Worm (Caenorhabditis elegans) whole organism, late embryonic: ENCODE results near the gene F56D5.9.

ENCODE experiments used
- ets-4 ChIP-seq: sonication (generic microtip); optimal IDR thresholded peaks from 2 replicates; lab custom pipeline; 2016; ENCODE audit warnings: missing genetic modification characterization, missing compliant biosample characterization
- fkh-10 ChIP-seq: fragments of 150-350 bp; optimal IDR thresholded peaks from 2 replicates; lab custom pipeline; 2014; ENCODE audit warnings: missing biosample characterization, missing genetic modification reagents, missing genetic modification characterization
- nfya-1 ChIP-seq: sonication (generic microtip); optimal IDR thresholded peaks from 2 replicates; lab custom pipeline; 2017; ENCODE audit warnings: missing genetic modification characterization, mild to moderate bottlenecking, missing compliant biosample characterization, antibody characterized with exemption, moderate library complexity
- nhr-11 ChIP-seq: fragments of 150-350 bp; optimal IDR thresholded peaks from 2 replicates; lab custom pipeline; 2014; ENCODE audit warnings: missing biosample characterization, missing genetic modification characterization
- pag-3 ChIP-seq: sonication (generic microtip); optimal IDR thresholded peaks from 2 replicates; lab custom pipeline; 2016; ENCODE audit warnings: missing compliant biosample characterization, missing genetic modification characterization, borderline replicate concordance
- pha-2 ChIP-seq: sonication (generic microtip); optimal IDR thresholded peaks from 2 replicates; lab custom pipeline; 2017; ENCODE audit warnings: mild to moderate bottlenecking, missing genetic modification characterization, missing compliant biosample characterization
- sdc-2 ChIP-seq: sonication (generic microtip); optimal IDR thresholded peaks from 2 replicates; lab custom pipeline; 2016; ENCODE audit warnings: missing genotype, missing genetic modification characterization, missing compliant biosample characterization
- ztf-16 ChIP-seq: sonication (generic microtip); optimal IDR thresholded peaks from 2 replicates; lab custom pipeline; 2017; ENCODE audit warnings: missing genetic modification characterization, missing compliant biosample characterization

DNA sequence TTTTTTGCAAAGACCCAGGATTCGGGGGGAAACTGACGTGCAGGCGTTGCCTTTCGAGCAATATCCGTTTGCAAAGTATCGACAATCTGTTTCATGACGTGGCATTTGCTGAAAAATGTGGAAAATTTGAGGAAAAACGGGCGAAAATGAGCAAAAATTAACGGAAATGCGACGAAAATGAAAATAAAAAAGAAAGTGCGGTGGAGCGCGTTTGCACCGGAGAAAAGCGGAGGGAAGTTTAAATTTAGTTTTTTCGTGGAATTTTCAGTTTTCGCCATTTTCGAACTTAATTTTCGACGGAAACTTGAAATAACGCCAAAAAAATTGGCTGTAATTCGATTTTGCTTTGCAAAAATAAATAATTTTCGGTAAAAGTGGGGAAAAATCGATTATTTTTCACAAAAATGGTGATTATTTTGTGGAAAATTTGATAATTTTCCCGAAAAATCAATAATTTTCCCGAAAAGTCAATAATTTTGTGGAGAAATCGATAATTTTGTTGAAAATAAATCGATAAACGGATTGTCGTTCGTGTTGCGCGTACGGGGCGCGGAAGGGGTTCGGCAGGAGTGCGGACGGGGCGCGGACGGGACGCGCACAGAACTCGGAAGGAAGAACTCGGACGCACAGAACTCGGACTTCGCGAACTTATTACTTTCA is 18.4 kb downstream of the F56D5.9 start:
- no peak for TF ChIP-seq nhr-11 (tag; lab: Kevin White, UChicago)
- TF ChIP-seq ztf-16 (tag; lab: Kevin White, UChicago), result no peak
- TF ChIP-seq nfya-1 (tag; lab: Kevin White, UChicago), result no peak
- TF ChIP-seq sdc-2 (tag; lab: Kevin White, UChicago), result no peak
- TF ChIP-seq pag-3 (tag; lab: Kevin White, UChicago), result no peak
- TF ChIP-seq ets-4 (tag; lab: Kevin White, UChicago), result no peak
- TF ChIP-seq fkh-10 (GFP tag; lab: Kevin White, UChicago), result no peak
- no peak for TF ChIP-seq pha-2 (tag; lab: Kevin White, UChicago)
